Fruit fly (Drosophila melanogaster): ENCODE results near the gene gro.

DNA sequence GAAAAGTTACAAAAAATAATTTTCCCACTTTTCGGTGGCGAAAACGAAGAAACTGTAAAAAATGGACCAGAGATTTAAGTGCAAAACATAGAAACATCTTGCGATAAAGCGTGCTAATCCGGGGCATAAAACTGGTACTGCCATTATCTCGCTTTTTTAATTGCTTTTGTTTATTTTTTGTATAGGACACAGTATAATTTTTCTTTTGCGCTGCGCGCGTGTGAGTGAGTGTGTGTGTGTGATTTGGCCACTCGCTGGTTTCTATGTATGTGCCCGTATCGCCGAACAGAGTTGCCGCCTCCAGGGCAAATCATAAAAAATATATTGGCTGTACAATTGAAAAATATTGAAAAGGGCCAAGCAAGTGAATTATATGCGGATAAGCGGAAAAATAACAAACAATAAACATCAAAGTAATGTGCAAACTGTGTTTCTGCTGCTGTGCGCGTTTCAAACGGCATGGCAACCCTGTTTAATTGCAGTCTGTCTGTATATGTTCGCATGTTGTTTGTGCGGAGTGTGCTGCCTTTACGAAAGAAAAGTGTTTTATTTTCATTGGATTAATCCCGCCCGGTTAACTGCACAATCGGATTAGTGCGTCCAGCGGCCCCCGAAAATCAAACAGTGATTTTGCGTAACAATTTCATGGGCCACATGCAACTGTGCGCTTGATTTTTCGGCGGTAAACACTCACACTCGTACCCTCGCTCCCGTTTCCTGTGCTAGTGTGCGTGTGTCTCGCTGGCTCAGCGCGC lies 772 bp downstream of the gro start:
- TF ChIP-seq CG1620 (GFP tag; optimal IDR thresholded peaks at IDR 0.05), result peak; percentile 87
- TF ChIP-seq Clk (GFP tag; optimal IDR thresholded peaks at IDR 0.05), result peak; percentile 82
- TF ChIP-seq CG7101 (tag; optimal IDR thresholded peaks at IDR 0.05), result peak; percentile 92

Measured in whole organism, adult.